Worm (Caenorhabditis elegans) whole organism, L1 larva: ENCODE data around the gene Y38A10A.11.

Experiments used
- C04F5.9 ChIP-seq: sonication (generic microtip); optimal IDR thresholded peaks from 2 replicates; lab custom pipeline; 2016; ENCODE audit warnings: missing genetic modification characterization, missing compliant biosample characterization
- C34B4.2 ChIP-seq: sonication (generic microtip); optimal IDR thresholded peaks from 2 replicates; lab custom pipeline; 2017; ENCODE audit warnings: mild to moderate bottlenecking, missing genetic modification characterization, missing compliant biosample characterization
- F16B12.6 ChIP-seq: fragments of 150-350 bp; optimal IDR thresholded peaks from 2 replicates; lab custom pipeline; 2014; ENCODE audit warnings: missing biosample characterization, missing genetic modification characterization
- aha-1 ChIP-seq: fragments of 150-350 bp; optimal IDR thresholded peaks from 2 replicates; lab custom pipeline; 2014; ENCODE audit warnings: missing biosample characterization, missing genetic modification characterization
- aly-2 ChIP-seq: fragments of 150-350 bp; optimal IDR thresholded peaks from 2 replicates; lab custom pipeline; 2014; ENCODE audit warnings: missing biosample characterization, missing genetic modification characterization
- ama-1 ChIP-seq: fragments of 150-350 bp; optimal IDR thresholded peaks from 2 replicates; lab custom pipeline; 2014
- ceh-63 ChIP-seq: fragments of 200-800 bp; sonication (Bioruptor generic); optimal IDR thresholded peaks from 2 replicates; lab custom pipeline; 2018; ENCODE audit warnings: mild to moderate bottlenecking, missing genetic modification characterization, missing compliant biosample characterization
- ceh-82 ChIP-seq, 3 experiments: fragments of 150-350 bp in 1 of 3; sonication (generic microtip) in 2 of 3; optimal IDR thresholded peaks; 2 replicates each; lab custom pipeline; 2014 to 2017; ENCODE audit warnings: missing biosample characterization in 3 of 3, missing genetic modification characterization in 3 of 3
- ces-1 ChIP-seq: fragments of 150-350 bp; optimal IDR thresholded peaks from 2 replicates; lab custom pipeline; 2014; ENCODE audit warnings: missing biosample characterization, missing genetic modification reagents, missing genetic modification characterization
- dpl-1 ChIP-seq, 3 experiments: fragments of 150-350 bp in 2 of 3; sonication (generic microtip) in 1 of 3; optimal IDR thresholded peaks; 2 replicates each; lab custom pipeline; 2014 to 2017; ENCODE audit warnings: missing biosample characterization in 3 of 3, missing genetic modification characterization in 3 of 3, missing genetic modification reagents in 3 of 3
- efl-1 ChIP-seq, 4 experiments: fragments of 150-350 bp; optimal IDR thresholded peaks in 3 of 4; peaks in 1 of 4; 1 replicate in 1 of 4; 2 replicates in 3 of 4; lab custom pipeline; 2014; ENCODE audit warnings: missing biosample characterization in 2 of 4, missing genetic modification characterization in 2 of 4, missing genetic modification reagents in 2 of 4
- efl-3 ChIP-seq: fragments of 200-800 bp; sonication (Bioruptor generic); optimal IDR thresholded peaks from 2 replicates; lab custom pipeline; 2018; ENCODE audit warnings: mild to moderate bottlenecking, missing genetic modification characterization, missing compliant biosample characterization
- elt-3 ChIP-seq, 6 experiments: fragments of 150-350 bp in 1 of 6; sonication (generic microtip); optimal IDR thresholded peaks; 2 replicates each; lab custom pipeline; 2017 to 2018; ENCODE audit warnings: missing biosample characterization in 6 of 6, missing genetic modification characterization in 6 of 6, inconsistent platforms in 1 of 6
- ets-5 ChIP-seq: fragments of 200-800 bp; sonication (Bioruptor generic); IDR thresholded peaks from 2 replicates; pipeline ENCODE4 v1.3.6; 2022; ENCODE audit warnings: missing genetic modification characterization, missing compliant biosample characterization
- fkh-10 ChIP-seq: sonication (generic microtip); optimal IDR thresholded peaks from 2 replicates; lab custom pipeline; 2017; ENCODE audit warnings: missing biosample characterization, missing genetic modification reagents, missing genetic modification characterization
- fkh-4 ChIP-seq: sonication (generic microtip); optimal IDR thresholded peaks from 2 replicates; lab custom pipeline; 2016; ENCODE audit warnings: missing compliant biosample characterization, missing genetic modification characterization, borderline replicate concordance
- fkh-8 ChIP-seq: sonication (generic microtip); optimal IDR thresholded peaks from 2 replicates; lab custom pipeline; 2016; ENCODE audit warnings: mild to moderate bottlenecking, missing genetic modification characterization, missing compliant biosample characterization
- fos-1 ChIP-seq: fragments of 150-350 bp; optimal IDR thresholded peaks from 2 replicates; lab custom pipeline; 2014; ENCODE audit warnings: missing biosample characterization, missing genetic modification characterization
- grh-1 ChIP-seq: fragments of 200-800 bp; sonication (Bioruptor generic); IDR thresholded peaks from 2 replicates; pipeline ENCODE4 v1.3.6; 2022; ENCODE audit warnings: missing genetic modification reagents, missing genetic modification characterization, missing compliant biosample characterization
- hpl-2 ChIP-seq: fragments of 150-350 bp; optimal IDR thresholded peaks from 2 replicates; lab custom pipeline; 2014; ENCODE audit warnings: missing biosample characterization, missing genetic modification reagents, missing genetic modification characterization
- isw-1 ChIP-seq: fragments of 200-800 bp; sonication (Bioruptor generic); IDR thresholded peaks from 2 replicates; pipeline ENCODE4 v1.3.6; 2022; ENCODE audit warnings: missing genetic modification characterization, missing compliant biosample characterization
- lin-13 ChIP-seq: fragments of 150-350 bp; optimal IDR thresholded peaks from 2 replicates; lab custom pipeline; 2014; ENCODE audit warnings: missing biosample characterization, missing genetic modification reagents, missing genetic modification characterization
- lin-14 ChIP-seq: fragments of 200-800 bp; sonication (Bioruptor generic); optimal IDR thresholded peaks from 2 replicates; lab custom pipeline; 2018; ENCODE audit warnings: mild to moderate bottlenecking, missing genetic modification characterization, moderate library complexity, missing compliant biosample characterization
- lin-39 ChIP-seq: fragments of 150-350 bp; optimal IDR thresholded peaks from 2 replicates; lab custom pipeline; 2014; ENCODE audit warnings: missing biosample characterization, missing genetic modification reagents, missing genetic modification characterization
- lir-3 ChIP-seq: sonication (generic microtip); optimal IDR thresholded peaks from 2 replicates; lab custom pipeline; 2016; ENCODE audit warnings: mild to moderate bottlenecking, missing genetic modification characterization, moderate library complexity, missing compliant biosample characterization; ENCODE audit not compliant: poor library complexity
- lsy-2 ChIP-seq, 2 experiments: fragments of 150-350 bp; optimal IDR thresholded peaks; 2 replicates each; lab custom pipeline; 2014; ENCODE audit warnings: missing biosample characterization in 2 of 2, missing genetic modification characterization in 2 of 2
- mab-9 ChIP-seq: fragments of 200-800 bp; sonication (Bioruptor generic); IDR thresholded peaks from 2 replicates; pipeline ENCODE4 v1.3.6; 2022; ENCODE audit warnings: missing genetic modification reagents, missing genetic modification characterization, missing compliant biosample characterization
- mep-1 ChIP-seq: fragments of 150-350 bp; optimal IDR thresholded peaks from 2 replicates; lab custom pipeline; 2014; ENCODE audit warnings: missing biosample characterization, missing genetic modification characterization
- nhr-11 ChIP-seq: fragments of 150-350 bp; optimal IDR thresholded peaks from 2 replicates; lab custom pipeline; 2014; ENCODE audit warnings: missing biosample characterization, missing genetic modification characterization
- nhr-19 ChIP-seq: fragments of 200-800 bp; sonication (Bioruptor generic); conservative IDR thresholded peaks from 2 replicates; pipeline ENCODE4 v1.3.6; 2022; ENCODE audit warnings: missing genetic modification characterization, missing compliant biosample characterization
- nhr-20 ChIP-seq: sonication (generic microtip); optimal IDR thresholded peaks from 2 replicates; lab custom pipeline; 2016; ENCODE audit warnings: mild to moderate bottlenecking, missing genetic modification characterization, missing compliant biosample characterization
- nhr-237 ChIP-seq: fragments of 150-350 bp; optimal IDR thresholded peaks from 2 replicates; lab custom pipeline; 2014; ENCODE audit warnings: missing biosample characterization, missing genetic modification characterization
- nhr-28 ChIP-seq: fragments of 150-350 bp; optimal IDR thresholded peaks from 2 replicates; lab custom pipeline; 2014; ENCODE audit warnings: missing biosample characterization, missing genetic modification characterization
- nhr-47 ChIP-seq: sonication (generic microtip); optimal IDR thresholded peaks from 2 replicates; lab custom pipeline; 2016; ENCODE audit warnings: mild to moderate bottlenecking, missing genetic modification characterization, moderate library complexity, missing compliant biosample characterization
- pax-3 ChIP-seq: fragments of 200-800 bp; sonication (Bioruptor generic); optimal IDR thresholded peaks from 2 replicates; lab custom pipeline; 2018; ENCODE audit warnings: mild to moderate bottlenecking, missing genetic modification characterization, moderate library complexity, missing compliant biosample characterization
- pqm-1 ChIP-seq: sonication (generic microtip); optimal IDR thresholded peaks from 3 replicates; lab custom pipeline; 2017; ENCODE audit warnings: missing biosample characterization, missing genetic modification characterization
- rnt-1 ChIP-seq: sonication (generic microtip); optimal IDR thresholded peaks from 2 replicates; lab custom pipeline; 2016; ENCODE audit warnings: mild to moderate bottlenecking, missing genetic modification characterization, moderate library complexity, missing compliant biosample characterization
- sox-4 ChIP-seq: sonication (generic microtip); optimal IDR thresholded peaks from 2 replicates; lab custom pipeline; 2016; ENCODE audit warnings: missing genetic modification characterization, missing compliant biosample characterization
- sptf-1 ChIP-seq: fragments of 150-350 bp; optimal IDR thresholded peaks from 2 replicates; lab custom pipeline; 2014; ENCODE audit warnings: missing biosample characterization, missing genetic modification characterization
- swsn-7 ChIP-seq: sonication (generic microtip); optimal IDR thresholded peaks from 2 replicates; lab custom pipeline; 2016; ENCODE audit warnings: missing genetic modification characterization, missing compliant biosample characterization
- unc-130 ChIP-seq: fragments of 150-350 bp; optimal IDR thresholded peaks from 2 replicates; lab custom pipeline; 2017; ENCODE audit warnings: missing biosample characterization, missing genetic modification characterization, inconsistent platforms
- unc-62 ChIP-seq: fragments of 150-350 bp; optimal IDR thresholded peaks from 2 replicates; lab custom pipeline; 2014; ENCODE audit warnings: missing biosample characterization, missing genetic modification reagents, missing genetic modification characterization
- vab-15 ChIP-seq: sonication (generic microtip); optimal IDR thresholded peaks from 2 replicates; lab custom pipeline; 2017; ENCODE audit warnings: missing genotype, mild to moderate bottlenecking, missing genetic modification characterization, missing compliant biosample characterization
- xbp-1 ChIP-seq: sonication (generic microtip); optimal IDR thresholded peaks from 2 replicates; lab custom pipeline; 2016; ENCODE audit warnings: missing genetic modification characterization, missing compliant biosample characterization
- zag-1 ChIP-seq: fragments of 150-350 bp; optimal IDR thresholded peaks from 2 replicates; lab custom pipeline; 2014; ENCODE audit warnings: missing biosample characterization, missing genetic modification characterization
- zip-4 ChIP-seq: fragments of 200-800 bp; sonication (Bioruptor generic); optimal IDR thresholded peaks from 2 replicates; lab custom pipeline; 2018; ENCODE audit warnings: mild to moderate bottlenecking, missing genetic modification characterization, moderate library complexity, missing compliant biosample characterization

Y38A10A.11 gene

DNA sequence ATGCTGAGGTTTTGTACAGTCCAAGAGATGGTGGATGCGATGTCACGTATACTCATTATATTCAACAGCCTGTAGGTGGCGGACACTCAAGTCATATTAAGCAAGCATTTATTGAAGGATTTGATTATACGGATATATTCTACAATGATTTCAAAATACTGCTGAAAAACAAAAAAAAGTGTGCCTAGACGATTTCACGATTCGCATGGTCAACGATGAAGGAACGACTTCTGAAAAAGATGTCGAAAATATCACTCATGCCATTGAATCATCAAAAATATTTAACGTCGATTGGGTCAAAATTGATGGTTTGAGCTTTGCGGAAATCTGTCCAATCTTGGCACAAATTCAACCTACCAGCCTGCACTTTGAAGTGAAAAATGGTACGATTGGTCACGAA lies 13.7 kb upstream of the Y38A10A.11 start:
- TF ChIP-seq pqm-1 (tag; lab: Kevin White, UChicago) (no peak), hpl-2 (no peak), lin-13 (GFP tag; lab: Kevin White, UChicago) (no peak), C04F5.9 (tag; lab: Kevin White, UChicago) (no peak), unc-130 (tag; lab: Kevin White, UChicago) (no peak), ces-1 (GFP tag; lab: Kevin White, UChicago) (no peak), ceh-63 (GFP tag; lab: Kevin White, UChicago) (no peak), dpl-1 (GFP tag; optimal IDR thresholded peaks at IDR 0.05; lab: Kevin White, UChicago) (no peak)

DNA sequence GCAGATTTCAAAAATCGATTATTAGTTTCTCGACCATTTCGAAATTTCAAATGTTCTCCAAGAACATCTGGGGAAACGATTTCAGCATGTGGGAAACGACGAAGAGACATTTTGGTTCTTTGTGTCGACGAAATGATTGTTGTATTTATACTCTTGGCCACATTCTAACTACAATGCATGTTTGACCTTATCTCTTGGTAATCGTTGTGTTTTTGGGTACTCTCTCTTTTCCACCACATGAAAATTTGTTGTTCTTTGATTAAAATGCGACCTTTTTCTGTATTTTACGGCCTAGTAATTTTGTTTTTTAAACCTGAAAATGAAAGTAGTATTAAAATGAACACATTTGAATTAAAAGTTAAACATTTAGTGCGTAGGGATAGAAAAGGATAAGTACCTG lies 9.5 kb upstream of the Y38A10A.11 start, which contains the start of gene F17A9.5:
Gene F17A9.5, minus strand, starts transcription at position 175 of the 400 bp plus-strand sequence.
- TF ChIP-seq nhr-19 (GFP tag; lab: Robert Waterston, UW) (no peak), efl-1 (optimal IDR thresholded peaks at IDR 0.05; lab: Kevin White, UChicago) (no peak), efl-1 (GFP tag; optimal IDR thresholded peaks at IDR 0.05 in 1 of 2; lab: Kevin White, UChicago) (peak in 1 of 2 experiments; percentile 81), hpl-2 (no peak), ceh-63 (GFP tag; lab: Kevin White, UChicago) (no peak), elt-3 (tag; optimal IDR thresholded peaks at IDR 0.05; lab: Kevin White, UChicago) (no peak), swsn-7 (tag; lab: Kevin White, UChicago) (no peak), vab-15 (tag; lab: Kevin White, UChicago) (no peak), isw-1 (GFP tag; lab: Robert Waterston, UW) (no peak), pax-3 (tag; lab: Kevin White, UChicago) (no peak), nhr-47 (tag; lab: Kevin White, UChicago) (no peak), F16B12.6 (no peak), ama-1 (lab: Kevin White, UChicago) (no peak), fkh-4 (tag; lab: Kevin White, UChicago) (no peak), nhr-20 (tag; lab: Kevin White, UChicago) (peak; percentile 53)

DNA sequence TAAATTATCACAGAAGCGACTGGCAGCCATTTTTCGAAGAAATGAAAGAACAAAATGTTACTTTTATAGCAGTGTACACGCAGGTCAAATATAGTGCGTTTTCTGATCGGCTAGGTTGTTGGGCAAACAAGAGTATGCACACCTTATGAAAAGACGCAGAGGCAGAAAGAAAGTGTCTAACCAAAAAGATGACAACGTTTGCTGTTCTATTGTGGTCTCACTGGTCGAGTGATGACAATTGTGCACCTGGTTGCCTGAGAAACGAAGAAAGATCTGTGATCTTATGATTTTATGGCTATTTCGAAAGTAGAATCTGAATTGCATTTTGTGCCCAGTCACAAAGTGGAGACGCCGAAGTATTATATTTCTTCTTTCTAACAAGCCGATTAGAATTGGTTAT lies 7.2 kb upstream of the Y38A10A.11 start, which contains the start of gene F17A9.4:
Gene F17A9.4, minus strand, starts transcription at position 97 of the 400 bp plus-strand sequence.
- TF ChIP-seq lir-3 (tag; lab: Kevin White, UChicago) (no peak), ama-1 (lab: Kevin White, UChicago) (no peak), nhr-11 (tag; lab: Kevin White, UChicago) (no peak), dpl-1 (GFP tag; optimal IDR thresholded peaks at IDR 0.05; lab: Kevin White, UChicago) (peak in 1 of 3 experiments; percentile 2), hpl-2 (no peak), lin-14 (GFP tag; lab: Kevin White, UChicago) (peak; percentile 70), nhr-28 (tag; lab: Kevin White, UChicago) (no peak), ceh-82 (tag; optimal IDR thresholded peaks at IDR 0.05; lab: Kevin White, UChicago) (no peak), mep-1 (tag; lab: Kevin White, UChicago) (no peak), nhr-237 (tag; lab: Kevin White, UChicago) (no peak), nhr-47 (tag; lab: Kevin White, UChicago) (peak; percentile 45), aha-1 (tag; lab: Kevin White, UChicago) (no peak), C34B4.2 (tag; lab: Kevin White, UChicago) (no peak), zag-1 (tag; lab: Kevin White, UChicago) (no peak), unc-130 (tag; lab: Kevin White, UChicago) (no peak), xbp-1 (tag; lab: Kevin White, UChicago) (peak; percentile 49), ces-1 (GFP tag; lab: Kevin White, UChicago) (no peak), rnt-1 (tag; lab: Kevin White, UChicago) (no peak), unc-62 (GFP tag; lab: Kevin White, UChicago) (no peak), efl-1 (optimal IDR thresholded peaks at IDR 0.05; lab: Kevin White, UChicago) (peak; percentile 22 to 34), efl-1 (GFP tag; optimal IDR thresholded peaks at IDR 0.05 in 1 of 2; lab: Kevin White, UChicago) (no peak), zip-4 (GFP tag; lab: Kevin White, UChicago) (no peak), vab-15 (tag; lab: Kevin White, UChicago) (no peak), fkh-10 (GFP tag; lab: Kevin White, UChicago) (no peak), F16B12.6 (no peak), fos-1 (no peak), sox-4 (no peak), fkh-4 (tag; lab: Kevin White, UChicago) (no peak), sptf-1 (tag; lab: Kevin White, UChicago) (no peak), mab-9 (no peak), efl-3 (no peak), swsn-7 (tag; lab: Kevin White, UChicago) (no peak), grh-1 (GFP tag; lab: Robert Waterston, UW) (no peak), ets-5 (GFP tag; lab: Robert Waterston, UW) (no peak), aly-2 (tag; lab: Kevin White, UChicago) (no peak), lin-39 (tag; lab: Kevin White, UChicago) (no peak), fkh-8 (tag; lab: Kevin White, UChicago) (peak; percentile 74), isw-1 (GFP tag; lab: Robert Waterston, UW) (no peak), lsy-2 (tag; optimal IDR thresholded peaks at IDR 0.05; lab: Kevin White, UChicago) (peak in 1 of 2 experiments; percentile 30)
